Fruit fly (Drosophila melanogaster) whole organism, embryonic: ENCODE results near the gene Tusp.
A peak's percentile ranks its signal among the peaks of the same experiment; 100 is the strongest.

ENCODE experiments used
- C15 ChIP-seq: fragments of 200-800 bp; sonication (Bioruptor generic); IDR thresholded peaks from 3 replicates; pipeline ENCODE4 v1.3.6; 2022; ENCODE audit warnings: missing biosample characterization, missing genetic modification characterization
- CG2889 ChIP-seq: fragments of 200-800 bp; sonication (Bioruptor generic); IDR thresholded peaks from 3 replicates; pipeline ENCODE4 v1.3.6; 2022; ENCODE audit warnings: missing biosample characterization, missing genetic modification characterization
- Lpt ChIP-seq: fragments of >200 bp; optimal IDR thresholded peaks from 2 replicates; lab custom pipeline; 2018; ENCODE audit warnings: missing biosample characterization, missing genetic modification characterization
- Nf-YC ChIP-seq: fragments of 200-800 bp; optimal IDR thresholded peaks from 3 replicates; lab custom pipeline; 2019; ENCODE audit warnings: missing biosample characterization, mild to moderate bottlenecking, missing genetic modification characterization, moderate library complexity
- cwo ChIP-seq: fragments of 200-800 bp; sonication (Bioruptor generic); optimal IDR thresholded peaks from 3 replicates; lab custom pipeline; 2017; ENCODE audit warnings: missing biosample characterization, missing genetic modification characterization, mild to moderate bottlenecking, moderate library complexity, missing genetic modification reagents
- p53 ChIP-seq: fragments of 200-800 bp; sonication (Bioruptor generic); optimal IDR thresholded peaks from 2 replicates; lab custom pipeline; 2016; ENCODE audit warnings: missing biosample characterization, missing genetic modification characterization
- sd ChIP-seq: fragments of 200-800 bp; sonication (Bioruptor generic); optimal IDR thresholded peaks from 3 replicates; lab custom pipeline; 2018; ENCODE audit warnings: missing biosample characterization, mild to moderate bottlenecking, missing genetic modification characterization, moderate library complexity
- wor ChIP-seq: fragments of 200-800 bp; sonication (Bioruptor generic); IDR thresholded peaks from 2 replicates; pipeline ENCODE4 v1.3.6; 2022; ENCODE audit warnings: missing biosample characterization, missing genetic modification characterization

- TF ChIP-seq p53 (GFP tag; lab: Kevin White, UChicago) (no peak), cwo (GFP tag; lab: Kevin White, UChicago) (no peak), sd (tag; lab: Kevin White, UChicago) (no peak), Nf-YC (tag; lab: Kevin White, UChicago) (peak; percentile 84), Lpt (no peak), wor (GFP tag; lab: Robert Waterston, UW) (no peak), CG2889 (no peak), C15 (GFP tag; lab: Robert Waterston, UW) (no peak)
Measured at dm6 chr3R:27679019-27679418, 71.3 kb downstream of the Tusp start, which contains the start of gene CG12883.
